Worm (Caenorhabditis elegans) whole organism, mixed stage, embryonic: ENCODE data around the gene F47B8.13.
A peak's percentile ranks its signal among the peaks of the same experiment; 100 is the strongest.

ENCODE experiments used
- M03D4.4 ChIP-seq: sonication (generic microtip); optimal IDR thresholded peaks from 2 replicates; lab custom pipeline; 2017; ENCODE audit warnings: mild to moderate bottlenecking, missing genetic modification characterization, missing compliant biosample characterization
- bed-3 ChIP-seq: fragments of 200-800 bp; sonication (Bioruptor generic); optimal IDR thresholded peaks from 3 replicates; lab custom pipeline; 2018; ENCODE audit warnings: mild to moderate bottlenecking, missing genetic modification characterization, moderate library complexity, missing compliant biosample characterization
- blmp-1 ChIP-seq: fragments of 150-350 bp; optimal IDR thresholded peaks from 2 replicates; lab custom pipeline; 2014; ENCODE audit warnings: missing biosample characterization, missing genetic modification characterization
- ceh-39 ChIP-seq: fragments of 150-350 bp; optimal IDR thresholded peaks from 2 replicates; lab custom pipeline; 2014; ENCODE audit warnings: missing biosample characterization, missing genetic modification characterization
- ceh-43 ChIP-seq: fragments of 200-800 bp; sonication (Bioruptor generic); optimal IDR thresholded peaks from 2 replicates; lab custom pipeline; 2018; ENCODE audit warnings: mild to moderate bottlenecking, missing genetic modification characterization, moderate library complexity, missing compliant biosample characterization
- ceh-83 ChIP-seq: fragments of 200-800 bp; sonication (Bioruptor generic); optimal IDR thresholded peaks from 2 replicates; lab custom pipeline; 2018; ENCODE audit warnings: mild to moderate bottlenecking, missing genetic modification characterization, missing compliant biosample characterization
- ces-1 ChIP-seq: fragments of 150-350 bp; optimal IDR thresholded peaks from 2 replicates; lab custom pipeline; 2014; ENCODE audit warnings: missing biosample characterization, missing genetic modification reagents, missing genetic modification characterization
- cnd-1 ChIP-seq: fragments of 200-800 bp; sonication (Bioruptor generic); optimal IDR thresholded peaks from 2 replicates; lab custom pipeline; 2018; ENCODE audit warnings: mild to moderate bottlenecking, missing genetic modification characterization, missing compliant biosample characterization
- drap-1 ChIP-seq: fragments of 200-800 bp; sonication (Bioruptor generic); optimal IDR thresholded peaks from 3 replicates; lab custom pipeline; 2018; ENCODE audit warnings: mild to moderate bottlenecking, missing genetic modification characterization, missing compliant biosample characterization
- elt-1 ChIP-seq: sonication (generic microtip); optimal IDR thresholded peaks from 2 replicates; lab custom pipeline; 2017; ENCODE audit warnings: missing genetic modification characterization, mild to moderate bottlenecking, missing compliant biosample characterization, antibody characterized with exemption, moderate library complexity, borderline replicate concordance; ENCODE audit not compliant: insufficient read depth
- flh-1 ChIP-seq: fragments of 200-800 bp; sonication (Bioruptor generic); optimal IDR thresholded peaks from 2 replicates; lab custom pipeline; 2018; ENCODE audit warnings: mild to moderate bottlenecking, missing genetic modification characterization, moderate library complexity, missing compliant biosample characterization
- ham-2 ChIP-seq: fragments of 200-800 bp; sonication (Bioruptor generic); optimal IDR thresholded peaks from 2 replicates; lab custom pipeline; 2018; ENCODE audit warnings: mild to moderate bottlenecking, missing genetic modification characterization, missing compliant biosample characterization
- hlh-1 ChIP-seq: fragments of 150-350 bp; optimal IDR thresholded peaks from 2 replicates; lab custom pipeline; 2014; ENCODE audit warnings: missing biosample characterization, missing genetic modification reagents, missing genetic modification characterization
- lin-13 ChIP-seq: fragments of 150-350 bp; optimal IDR thresholded peaks from 2 replicates; lab custom pipeline; 2014; ENCODE audit warnings: missing biosample characterization, missing genetic modification characterization
- lin-32 ChIP-seq: fragments of 200-800 bp; sonication (Bioruptor generic); optimal IDR thresholded peaks from 2 replicates; lab custom pipeline; 2018; ENCODE audit warnings: mild to moderate bottlenecking, missing genetic modification characterization, missing compliant biosample characterization
- lsy-2 ChIP-seq: fragments of 150-350 bp; optimal IDR thresholded peaks from 2 replicates; lab custom pipeline; 2014; ENCODE audit warnings: missing biosample characterization, missing genetic modification characterization
- mab-5 ChIP-seq: fragments of 150-350 bp; optimal IDR thresholded peaks from 2 replicates; lab custom pipeline; 2014; ENCODE audit warnings: missing biosample characterization, missing genetic modification characterization
- mep-1 ChIP-seq: fragments of 150-350 bp; optimal IDR thresholded peaks from 2 replicates; lab custom pipeline; 2017; ENCODE audit warnings: missing biosample characterization, missing genetic modification reagents, missing genetic modification characterization, inconsistent platforms
- mls-2 ChIP-seq: sonication (generic microtip); optimal IDR thresholded peaks from 2 replicates; lab custom pipeline; 2016; ENCODE audit warnings: mild to moderate bottlenecking, missing genetic modification characterization, moderate library complexity, missing compliant biosample characterization
- nhr-12 ChIP-seq: fragments of 150-350 bp; optimal IDR thresholded peaks from 2 replicates; lab custom pipeline; 2014; ENCODE audit warnings: missing biosample characterization, missing genetic modification characterization
- nhr-2 ChIP-seq: fragments of 150-350 bp; optimal IDR thresholded peaks from 2 replicates; lab custom pipeline; 2014; ENCODE audit warnings: missing biosample characterization, missing genetic modification characterization
- nhr-237 ChIP-seq: fragments of 150-350 bp; optimal IDR thresholded peaks from 2 replicates; lab custom pipeline; 2014; ENCODE audit warnings: missing biosample characterization, missing genetic modification characterization
- nhr-28 ChIP-seq: fragments of 150-350 bp; optimal IDR thresholded peaks from 2 replicates; lab custom pipeline; 2014; ENCODE audit warnings: missing biosample characterization, missing genetic modification characterization
- nhr-76 ChIP-seq: sonication (generic microtip); optimal IDR thresholded peaks from 2 replicates; lab custom pipeline; 2017; ENCODE audit warnings: missing biosample characterization, missing genetic modification characterization
- pha-4 ChIP-seq: fragments of 150-350 bp; optimal IDR thresholded peaks from 2 replicates; lab custom pipeline; 2018; ENCODE audit warnings: missing biosample characterization, missing genetic modification reagents, missing genetic modification characterization
- sem-2 ChIP-seq: fragments of 200-800 bp; sonication (Bioruptor generic); optimal IDR thresholded peaks from 2 replicates; lab custom pipeline; 2018; ENCODE audit warnings: mild to moderate bottlenecking, missing genetic modification characterization, missing compliant biosample characterization
- snpc-4 ChIP-seq: fragments of 150-350 bp; optimal IDR thresholded peaks from 2 replicates; lab custom pipeline; 2014; ENCODE audit warnings: missing biosample characterization, missing genetic modification characterization
- sptf-1 ChIP-seq: sonication (generic microtip); optimal IDR thresholded peaks from 2 replicates; lab custom pipeline; 2017; ENCODE audit warnings: mild to moderate bottlenecking, missing genetic modification characterization, moderate library complexity, missing compliant biosample characterization
- tbx-8 ChIP-seq: fragments of 200-800 bp; sonication (Bioruptor generic); optimal IDR thresholded peaks from 2 replicates; lab custom pipeline; 2018; ENCODE audit warnings: mild to moderate bottlenecking, missing genetic modification characterization, moderate library complexity, missing compliant biosample characterization
- unc-120 ChIP-seq: sonication (generic microtip); optimal IDR thresholded peaks from 2 replicates; lab custom pipeline; 2017; ENCODE audit warnings: missing genetic modification characterization, missing compliant biosample characterization; ENCODE audit not compliant: poor library complexity, severe bottlenecking
- unc-39 ChIP-seq: fragments of 150-350 bp; optimal IDR thresholded peaks from 2 replicates; lab custom pipeline; 2014; ENCODE audit warnings: missing biosample characterization, missing genetic modification characterization
- unc-62 ChIP-seq: fragments of 150-350 bp; optimal IDR thresholded peaks from 2 replicates; lab custom pipeline; 2014; ENCODE audit warnings: missing biosample characterization, missing genetic modification reagents, missing genetic modification characterization
- zip-8 ChIP-seq: fragments of 150-350 bp; optimal IDR thresholded peaks from 2 replicates; lab custom pipeline; 2014; ENCODE audit warnings: missing biosample characterization, missing genetic modification characterization
- ztf-11 ChIP-seq: fragments of 150-350 bp; optimal IDR thresholded peaks from 2 replicates; lab custom pipeline; 2014; ENCODE audit warnings: missing biosample characterization, missing genetic modification characterization

Gene F47B8.13

DNA sequence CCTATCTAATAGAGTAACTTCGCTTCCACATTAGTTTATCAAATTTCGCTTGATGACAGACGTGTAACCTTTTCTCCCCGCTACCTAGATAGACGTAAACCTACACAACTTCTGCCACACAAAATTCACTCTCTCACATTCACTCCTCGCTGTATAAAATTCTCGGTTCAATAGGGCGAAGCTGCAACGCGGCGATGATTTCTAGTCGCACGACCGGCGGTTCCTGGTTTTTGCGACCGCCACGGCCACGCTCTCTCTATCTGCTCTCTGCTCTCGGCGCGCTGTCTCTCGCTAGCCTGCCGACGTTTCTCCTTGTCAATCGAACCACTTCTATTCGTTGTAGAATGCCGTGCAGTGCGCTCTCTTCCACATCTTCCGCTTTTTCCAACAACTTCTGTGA is 31.4 kb upstream of the F47B8.13 start:
- TF ChIP-seq lsy-2 (peak; percentile 31), nhr-28 (no peak), sem-2 (GFP tag; lab: Kevin White, UChicago) (no peak), pha-4 (no peak), lin-13 (tag; lab: Kevin White, UChicago) (no peak), unc-39 (tag; lab: Kevin White, UChicago) (no peak), flh-1 (no peak), nhr-76 (tag; lab: Kevin White, UChicago) (no peak), unc-62 (GFP tag; lab: Kevin White, UChicago) (peak; percentile 9), ceh-43 (no peak), M03D4.4 (tag; lab: Kevin White, UChicago) (peak; percentile 2), lin-32 (GFP tag; lab: Kevin White, UChicago) (no peak), mab-5 (tag; lab: Kevin White, UChicago) (no peak), drap-1 (GFP tag; lab: Kevin White, UChicago) (peak; percentile 58), ceh-39 (tag; lab: Kevin White, UChicago) (no peak), ham-2 (GFP tag; lab: Kevin White, UChicago) (peak; percentile 54), ztf-11 (tag; lab: Kevin White, UChicago) (peak; percentile 12), ceh-83 (GFP tag; lab: Kevin White, UChicago) (peak; percentile 32), nhr-237 (peak; percentile 56), snpc-4 (tag; lab: Kevin White, UChicago) (no peak), zip-8 (no peak), ces-1 (peak; percentile 9), unc-120 (no peak), nhr-12 (tag; lab: Kevin White, UChicago) (no peak), mep-1 (tag; lab: Kevin White, UChicago) (peak; percentile 6)
- TF ChIP-seq, all 35 proteins: peak for 10

DNA sequence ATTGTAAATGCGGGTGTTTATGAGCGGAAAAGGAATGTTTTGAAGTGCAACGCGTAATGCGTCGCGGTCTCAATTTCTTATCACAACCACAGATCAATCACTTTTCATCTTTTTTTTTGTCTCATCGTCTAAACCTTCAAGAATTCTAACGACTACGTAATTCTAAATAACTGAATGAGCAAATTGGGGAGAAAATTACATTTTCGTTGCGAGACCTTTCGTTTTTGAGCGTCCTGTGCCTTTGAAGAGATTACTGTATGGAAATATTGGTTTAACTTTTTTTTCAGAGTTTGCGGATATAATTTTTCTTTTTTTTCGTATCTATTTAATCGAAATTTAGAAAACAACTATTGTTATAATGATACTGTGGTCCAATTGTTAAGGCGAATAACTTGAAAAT is 31.0 kb upstream of the F47B8.13 start:
- TF ChIP-seq bed-3 (GFP tag; lab: Kevin White, UChicago) (no peak), cnd-1 (tag; lab: Kevin White, UChicago) (no peak), hlh-1 (no peak), flh-1 (no peak), unc-120 (no peak), lsy-2 (no peak), ztf-11 (tag; lab: Kevin White, UChicago) (no peak), mls-2 (no peak), sem-2 (GFP tag; lab: Kevin White, UChicago) (no peak), pha-4 (no peak), lin-32 (GFP tag; lab: Kevin White, UChicago) (no peak), blmp-1 (tag; lab: Kevin White, UChicago) (no peak), nhr-237 (no peak), nhr-76 (tag; lab: Kevin White, UChicago) (no peak), elt-1 (tag; lab: Kevin White, UChicago) (no peak)

DNA sequence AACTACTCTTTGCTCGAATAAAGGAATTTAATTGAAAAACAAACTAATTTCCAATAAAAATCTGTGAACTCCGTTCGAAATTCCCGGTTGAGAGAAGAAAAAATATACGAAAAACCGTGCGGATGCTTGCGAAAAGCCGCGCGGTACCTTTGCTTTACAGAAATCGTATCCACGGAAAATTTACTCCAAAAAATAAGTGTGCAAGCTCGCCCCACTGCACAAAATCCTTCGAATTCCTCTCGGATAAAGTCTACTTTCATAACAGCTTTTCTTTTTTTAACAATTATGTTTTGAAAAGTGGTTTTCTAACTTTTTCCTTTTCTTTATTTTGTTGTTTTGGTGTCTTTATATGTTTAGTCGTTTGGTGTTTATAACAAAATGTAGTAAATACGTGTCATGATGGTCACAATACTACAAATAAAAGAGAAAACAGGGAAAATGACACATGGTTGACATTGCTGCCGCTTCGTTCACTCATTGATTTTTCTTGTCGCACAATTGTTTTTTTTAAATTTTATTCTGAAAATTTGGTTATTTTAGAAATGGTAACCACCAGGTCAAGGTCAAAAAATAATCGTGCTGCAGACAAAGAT is 27.8 kb upstream of the F47B8.13 start, which contains the start of gene cept-2:
Gene cept-2, plus strand, starts transcription at position 533 of the 593 bp plus-strand sequence.
- TF ChIP-seq pha-4 (peak; percentile 58), drap-1 (GFP tag; lab: Kevin White, UChicago) (peak; percentile 49), sptf-1 (tag; lab: Kevin White, UChicago) (peak; percentile 56), ztf-11 (tag; lab: Kevin White, UChicago) (no peak), nhr-237 (peak; percentile 86), nhr-2 (peak; percentile 8), lin-13 (tag; lab: Kevin White, UChicago) (peak; percentile 70), unc-62 (GFP tag; lab: Kevin White, UChicago) (peak; percentile 27), cnd-1 (tag; lab: Kevin White, UChicago) (peak; percentile 2), tbx-8 (GFP tag; lab: Kevin White, UChicago) (no peak), lsy-2 (peak; percentile 84), hlh-1 (peak; percentile 40), mep-1 (tag; lab: Kevin White, UChicago) (peak; percentile 97), ceh-39 (tag; lab: Kevin White, UChicago) (peak; percentile 12), lin-32 (GFP tag; lab: Kevin White, UChicago) (no peak)

DNA sequence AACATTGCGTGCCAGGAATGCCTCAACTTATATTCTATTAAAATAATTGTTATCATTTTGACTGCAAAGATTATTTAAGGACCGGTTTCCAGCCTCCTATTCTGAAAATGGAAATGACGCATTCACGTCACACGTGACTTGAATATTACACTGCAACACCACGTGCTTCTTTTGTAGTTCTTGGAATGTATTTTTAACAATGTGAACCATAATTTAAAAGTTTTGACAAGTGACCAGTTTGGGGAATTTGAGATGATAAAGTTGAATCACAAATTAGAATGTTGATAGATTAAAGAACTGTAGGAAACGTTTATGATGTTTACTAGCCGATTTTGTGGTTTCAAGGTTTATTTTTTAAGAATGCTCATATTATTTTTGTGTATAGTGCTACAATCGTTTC is 22.1 kb upstream of the F47B8.13 start, which contains the start of gene F47B8.10:
Gene F47B8.10, plus strand, starts transcription at position 301 of the 400 bp plus-strand sequence.
- no peak for TF ChIP-seq ces-1
- no peak for TF ChIP-seq mab-5 (tag; lab: Kevin White, UChicago)
- TF ChIP-seq, all 35 proteins: peak for 0
